Fruit fly (Drosophila melanogaster) whole organism, pupa: ENCODE data around the gene Sry-beta.

Source experiments
- CG10348 ChIP-seq: fragments of 200-800 bp; sonication (Bioruptor generic); IDR thresholded peaks from 2 replicates; pipeline ENCODE4 v1.3.6; 2022; ENCODE audit warnings: missing biosample characterization, missing genetic modification characterization
- CG13204 ChIP-seq: fragments of 200-800 bp; sonication (Bioruptor generic); optimal IDR thresholded peaks from 2 replicates; lab custom pipeline; 2018; ENCODE audit warnings: missing biosample characterization, mild to moderate bottlenecking, missing genetic modification characterization, moderate library complexity
- CG15710 ChIP-seq: fragments of 200-800 bp; sonication (Bioruptor generic); optimal IDR thresholded peaks from 2 replicates; lab custom pipeline; 2018; ENCODE audit warnings: missing biosample characterization, mild to moderate bottlenecking, missing genetic modification characterization, moderate library complexity
- CG32121 ChIP-seq: fragments of 200-800 bp; sonication (Bioruptor generic); IDR thresholded peaks from 2 replicates; pipeline ENCODE4 v1.3.6; 2022; ENCODE audit warnings: missing biosample characterization, missing genetic modification characterization
- CG4496 ChIP-seq: fragments of 200-800 bp; sonication (Bioruptor generic); IDR thresholded peaks from 3 replicates; pipeline ENCODE4 v1.3.6; 2022; ENCODE audit warnings: missing biosample characterization, missing genetic modification characterization
- CG8159 ChIP-seq: fragments of 200-800 bp; sonication (Bioruptor generic); optimal IDR thresholded peaks from 3 replicates; lab custom pipeline; 2018; ENCODE audit warnings: missing biosample characterization, mild to moderate bottlenecking, missing genetic modification characterization, moderate library complexity
- D1 ChIP-seq: fragments of 200-800 bp; sonication (Bioruptor generic); optimal IDR thresholded peaks from 2 replicates; lab custom pipeline; 2018; ENCODE audit warnings: missing biosample characterization, mild to moderate bottlenecking, missing genetic modification characterization, moderate library complexity
- Pif1A ChIP-seq: fragments of 200-800 bp; sonication (Bioruptor generic); optimal IDR thresholded peaks from 3 replicates; lab custom pipeline; 2016; ENCODE audit warnings: missing biosample characterization, missing genetic modification characterization
- fd96Ca ChIP-seq: fragments of 200-800 bp; sonication (Bioruptor generic); IDR thresholded peaks from 3 replicates; pipeline ENCODE4 v1.3.6; 2022; ENCODE audit warnings: missing biosample characterization, missing genetic modification characterization

- TF ChIP-seq CG15710 (tag; lab: Kevin White, UChicago): no peak
- no peak for TF ChIP-seq fd96Ca
- no peak for TF ChIP-seq Pif1A
- TF ChIP-seq CG4496 (GFP tag; lab: Robert Waterston, UW): no peak
- no peak for TF ChIP-seq CG32121 (GFP tag; lab: Robert Waterston, UW)
- TF ChIP-seq CG13204: no peak
- TF ChIP-seq D1 (tag; lab: Kevin White, UChicago): no peak
- no peak for TF ChIP-seq CG8159 (tag; lab: Kevin White, UChicago)
- TF ChIP-seq CG10348 (GFP tag; lab: Robert Waterston, UW): no peak
These were observed 7.2 kb upstream of the Sry-beta start for dm6 chr3R:30032281-30032680.
